Worm (Caenorhabditis elegans) whole organism, young adult: ENCODE measurements around the gene unc-78.

Experiments
- B0336.3 ChIP-seq: fragments of 200-800 bp; sonication (Bioruptor generic); IDR thresholded peaks from 2 replicates; pipeline ENCODE4 v1.3.6; 2022; ENCODE audit warnings: missing genetic modification characterization, missing compliant biosample characterization
- F22D6.2 ChIP-seq: sonication (generic microtip); optimal IDR thresholded peaks from 2 replicates; lab custom pipeline; 2016; ENCODE audit warnings: mild to moderate bottlenecking, missing genetic modification characterization, missing compliant biosample characterization
- F52B5.7 ChIP-seq: sonication (generic microtip); optimal IDR thresholded peaks from 2 replicates; lab custom pipeline; 2016; ENCODE audit warnings: mild to moderate bottlenecking, missing genetic modification characterization, missing compliant biosample characterization
- ceh-58 ChIP-seq: fragments of 200-800 bp; sonication (Bioruptor generic); IDR thresholded peaks from 2 replicates; pipeline ENCODE4 v1.3.6; 2022; ENCODE audit warnings: missing genetic modification characterization, missing compliant biosample characterization
- efl-1 ChIP-seq: fragments of 150-350 bp; optimal IDR thresholded peaks from 2 replicates; lab custom pipeline; 2014; ENCODE audit warnings: missing biosample characterization, missing genetic modification reagents, missing genetic modification characterization
- him-1 ChIP-seq: sonication (generic microtip); optimal IDR thresholded peaks from 2 replicates; lab custom pipeline; 2016; ENCODE audit warnings: missing genotype, missing genetic modification reagents, missing genetic modification characterization, missing compliant biosample characterization
- pha-4 ChIP-seq: fragments of 150-350 bp; sonication (generic microtip); optimal IDR thresholded peaks from 2 replicates; lab custom pipeline; 2014; ENCODE audit warnings: missing biosample characterization, missing genetic modification reagents, missing genetic modification characterization
- tlf-1 ChIP-seq: fragments of 200-800 bp; sonication (Bioruptor generic); optimal IDR thresholded peaks from 2 replicates; lab custom pipeline; 2018; ENCODE audit warnings: mild to moderate bottlenecking, missing genetic modification characterization, missing compliant biosample characterization
- unc-62 ChIP-seq: fragments of 150-350 bp; optimal IDR thresholded peaks from 2 replicates; lab custom pipeline; 2014; ENCODE audit warnings: missing biosample characterization, missing genetic modification reagents, missing genetic modification characterization
- zfh-2 ChIP-seq: fragments of 200-800 bp; sonication (Bioruptor generic); conservative IDR thresholded peaks from 2 replicates; pipeline ENCODE4 v1.3.6; 2022; ENCODE audit warnings: missing genetic modification reagents, missing genetic modification characterization, missing compliant biosample characterization
- ztf-6 ChIP-seq: fragments of 200-800 bp; sonication (Bioruptor generic); IDR thresholded peaks from 2 replicates; pipeline ENCODE4 v1.3.6; 2022; ENCODE audit warnings: missing genetic modification reagents, missing genetic modification characterization, missing compliant biosample characterization

- TF ChIP-seq unc-62 (GFP tag; lab: Kevin White, UChicago) (no peak), efl-1 (GFP tag; lab: Kevin White, UChicago) (no peak), pha-4 (tag; lab: Kevin White, UChicago) (no peak), tlf-1 (GFP tag; lab: Kevin White, UChicago) (no peak), zfh-2 (no peak), him-1 (tag; lab: Kevin White, UChicago) (no peak), ztf-6 (GFP tag; lab: Robert Waterston, UW) (no peak), F22D6.2 (tag; lab: Kevin White, UChicago) (no peak), B0336.3 (GFP tag; lab: Robert Waterston, UW) (no peak), F52B5.7 (tag; lab: Kevin White, UChicago) (no peak), ceh-58 (no peak)
Observed at ce11 chrX:3366782-3367181, 44.6 kb downstream of the unc-78 start.
